Worm (Caenorhabditis elegans) whole organism, L3 larva: Measurements from ENCODE around the gene cyp-35C1.

Source experiments
- ZK546.5 ChIP-seq: sonication (generic microtip); optimal IDR thresholded peaks from 2 replicates; lab custom pipeline; 2017; ENCODE audit warnings: missing biosample characterization, missing genetic modification characterization
- ama-1 ChIP-seq: fragments of 150-350 bp; optimal IDR thresholded peaks from 2 replicates; lab custom pipeline; 2018
- ceh-16 ChIP-seq: sonication (generic microtip); optimal IDR thresholded peaks from 2 replicates; lab custom pipeline; 2017; ENCODE audit warnings: missing biosample characterization, missing genetic modification characterization
- ceh-82 ChIP-seq: fragments of 150-350 bp; optimal IDR thresholded peaks from 2 replicates; lab custom pipeline; 2014; ENCODE audit warnings: missing biosample characterization, missing genetic modification characterization
- ceh-9 ChIP-seq: sonication (generic microtip); optimal IDR thresholded peaks from 2 replicates; lab custom pipeline; 2018; ENCODE audit warnings: missing biosample characterization, missing genetic modification characterization
- lsy-12 ChIP-seq: sonication (generic microtip); optimal IDR thresholded peaks from 2 replicates; lab custom pipeline; 2016; ENCODE audit warnings: mild to moderate bottlenecking, missing genetic modification characterization, missing compliant biosample characterization
- nhr-237 ChIP-seq: fragments of 150-350 bp; optimal IDR thresholded peaks from 2 replicates; lab custom pipeline; 2014; ENCODE audit warnings: missing biosample characterization, missing genetic modification characterization
- nhr-76 ChIP-seq: fragments of 150-350 bp; sonication (generic microtip); optimal IDR thresholded peaks from 5 replicates; lab custom pipeline; 2014; ENCODE audit warnings: missing biosample characterization, missing genetic modification characterization
- pqm-1 ChIP-seq: fragments of 150-350 bp; optimal IDR thresholded peaks from 2 replicates; lab custom pipeline; 2017; ENCODE audit warnings: missing biosample characterization, missing genetic modification characterization, inconsistent platforms
- sea-2 ChIP-seq: fragments of 150-350 bp; sonication (generic microtip); optimal IDR thresholded peaks from 4 replicates; lab custom pipeline; 2014; ENCODE audit warnings: missing biosample characterization, missing genetic modification reagents, missing genetic modification characterization
- snpc-4 ChIP-seq: fragments of 150-350 bp; optimal IDR thresholded peaks from 2 replicates; lab custom pipeline; 2014; ENCODE audit warnings: missing biosample characterization, missing genetic modification characterization
- unc-39 ChIP-seq: sonication (generic microtip); optimal IDR thresholded peaks from 4 replicates; lab custom pipeline; 2017; ENCODE audit warnings: missing biosample characterization, missing genetic modification characterization
- ztf-11 ChIP-seq: fragments of 150-350 bp; optimal IDR thresholded peaks from 2 replicates; lab custom pipeline; 2014; ENCODE audit warnings: missing biosample characterization, missing genetic modification characterization

DNA sequence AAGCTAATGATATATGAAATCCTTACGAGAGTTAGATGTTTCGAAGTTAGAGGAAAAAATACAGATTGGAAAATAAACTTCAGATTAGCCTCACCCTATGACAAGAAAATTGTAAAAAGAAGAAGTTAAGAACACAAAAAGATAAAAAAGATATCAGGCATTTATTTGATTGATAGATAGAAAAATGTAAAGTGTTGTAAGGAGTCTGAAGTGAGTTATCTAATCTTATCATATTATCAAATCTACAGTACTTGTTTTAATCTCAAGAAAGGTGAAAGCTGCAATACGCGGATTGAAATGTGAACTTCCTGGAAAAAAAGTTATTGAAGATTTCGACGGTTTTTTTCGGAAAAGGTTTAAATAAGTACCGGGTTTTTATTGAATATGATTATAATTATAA, 37.1 kb upstream of the cyp-35C1 start:
- TF ChIP-seq snpc-4 (tag; lab: Kevin White, UChicago), result no peak
- no peak for TF ChIP-seq ZK546.5 (tag; lab: Kevin White, UChicago)
- no peak for TF ChIP-seq nhr-237 (tag; lab: Kevin White, UChicago)
- TF ChIP-seq nhr-76 (tag; lab: Kevin White, UChicago), result no peak
- TF ChIP-seq ama-1 (lab: Kevin White, UChicago), result no peak
- TF ChIP-seq ceh-9 (tag; lab: Kevin White, UChicago), result no peak
- TF ChIP-seq ceh-82, result no peak
- TF ChIP-seq unc-39 (tag; lab: Kevin White, UChicago), result no peak
- TF ChIP-seq ceh-16, result no peak
- no peak for TF ChIP-seq lsy-12 (tag; lab: Kevin White, UChicago)
- TF ChIP-seq pqm-1 (tag; lab: Kevin White, UChicago), result no peak
- no peak for TF ChIP-seq ztf-11 (tag; lab: Kevin White, UChicago)
- TF ChIP-seq sea-2 (GFP tag; lab: Kevin White, UChicago), result no peak
